Worm (Caenorhabditis elegans): ENCODE data around the gene C24H11.1.

The C24H11.1 gene

ce11 chrIII:11811839-11812238 lies 24.4 kb downstream of the C24H11.1 start:
- TF ChIP-seq ama-1 (optimal IDR thresholded peaks at IDR 0.05) (no peak), nhr-6 (tag; optimal IDR thresholded peaks at IDR 0.05) (no peak), nhr-21 (tag; optimal IDR thresholded peaks at IDR 0.05) (peak; percentile 42), sma-9 (GFP tag; optimal IDR thresholded peaks at IDR 0.05) (peak; percentile 5), sma-9 (tag; optimal IDR thresholded peaks at IDR 0.05) (no peak), fos-1 (tag; optimal IDR thresholded peaks at IDR 0.05) (peak; percentile 6), nhr-25 (tag; optimal IDR thresholded peaks at IDR 0.05) (peak; percentile 56), nhr-129 (tag; optimal IDR thresholded peaks at IDR 0.05) (peak; percentile 40), lsy-2 (tag; optimal IDR thresholded peaks at IDR 0.05) (peak in 1 of 2 experiments; percentile 32), sma-3 (GFP tag; optimal IDR thresholded peaks at IDR 0.05) (peak; percentile 39)

ce11 chrIII:11814653-11815052 lies 27.2 kb downstream of the C24H11.1 start:
- TF ChIP-seq sma-3 (GFP tag; optimal IDR thresholded peaks at IDR 0.05) (peak; percentile 37), unc-62 (GFP tag; optimal IDR thresholded peaks at IDR 0.05) (no peak), ZK546.5 (tag; optimal IDR thresholded peaks at IDR 0.05) (no peak), sem-4 (tag; optimal IDR thresholded peaks at IDR 0.05) (peak; percentile 64), nhr-237 (tag; optimal IDR thresholded peaks at IDR 0.05) (no peak), nhr-11 (tag; optimal IDR thresholded peaks at IDR 0.05) (no peak), egl-27 (tag; optimal IDR thresholded peaks at IDR 0.05) (no peak), sma-9 (GFP tag; optimal IDR thresholded peaks at IDR 0.05) (peak; percentile 45), sma-9 (tag; optimal IDR thresholded peaks at IDR 0.05) (no peak), nhr-6 (tag; optimal IDR thresholded peaks at IDR 0.05) (peak; percentile 22), nhr-25 (tag; optimal IDR thresholded peaks at IDR 0.05) (peak; percentile 39), snpc-4 (tag; optimal IDR thresholded peaks at IDR 0.05) (no peak), blmp-1 (tag; optimal IDR thresholded peaks at IDR 0.05; ENCODE audit: insufficient read depth) (peak; percentile 61)

ce11 chrIII:11816523-11817003 lies 29.1 kb downstream of the C24H11.1 start, which contains the start of gene C18D11.1:
TSS of gene C18D11.1 (plus strand) at chrIII:11816573.
- TF ChIP-seq C34F6.9 (tag; optimal IDR thresholded peaks at IDR 0.05) (no peak), elt-3 (tag; optimal IDR thresholded peaks at IDR 0.05) (no peak), nhr-25 (tag; optimal IDR thresholded peaks at IDR 0.05) (peak; percentile 26), nhr-129 (tag; optimal IDR thresholded peaks at IDR 0.05) (no peak), dmd-4 (tag; optimal IDR thresholded peaks at IDR 0.05) (no peak), nhr-21 (tag; optimal IDR thresholded peaks at IDR 0.05) (no peak)

DNA sequence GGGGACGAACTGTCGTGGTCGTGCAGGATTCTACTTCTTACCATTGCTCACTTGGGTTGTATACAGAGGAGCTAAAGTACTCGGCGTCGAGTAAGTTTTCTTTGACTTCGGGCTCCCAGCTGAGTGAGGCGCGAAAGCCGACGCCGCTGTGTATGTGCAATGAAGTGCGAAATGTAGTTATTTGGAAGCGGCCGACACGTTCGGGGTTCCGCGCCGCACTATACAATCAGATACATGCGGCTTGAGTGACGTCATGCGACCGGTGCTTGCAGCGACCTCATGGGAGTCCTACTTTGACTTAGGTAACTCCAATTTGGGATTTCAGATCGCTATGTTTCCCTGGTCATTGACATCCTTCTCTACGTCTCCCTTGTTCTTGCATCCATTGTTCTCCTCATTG lies 30.4 kb downstream of the C24H11.1 start:
- no peak for TF ChIP-seq nhr-21 (tag; optimal IDR thresholded peaks at IDR 0.05)
- no peak for TF ChIP-seq ztf-1 (GFP tag; conservative IDR thresholded peaks at IDR 0.05)
- no peak for TF ChIP-seq R02D3.7 (tag; optimal IDR thresholded peaks at IDR 0.05)
- TF ChIP-seq snpc-4 (tag; optimal IDR thresholded peaks at IDR 0.05), result peak; percentile 81

ce11 chrIII:11822407-11822806 lies 34.9 kb downstream of the C24H11.1 start, which contains the start of gene maa-1:
TSS of gene maa-1 (minus strand) at chrIII:11822526.
- TF ChIP-seq dmd-4 (tag; optimal IDR thresholded peaks at IDR 0.05) (no peak), C34F6.9 (tag; optimal IDR thresholded peaks at IDR 0.05) (no peak), lin-39 (tag; optimal IDR thresholded peaks at IDR 0.05) (no peak), elt-3 (tag; optimal IDR thresholded peaks at IDR 0.05) (no peak), Y55F3AM.14 (GFP tag; optimal IDR thresholded peaks at IDR 0.05) (no peak), F13H6.1 (tag; optimal IDR thresholded peaks at IDR 0.05) (no peak), gmeb-1 (tag; optimal IDR thresholded peaks at IDR 0.05) (peak; percentile 9), fos-1 (tag; optimal IDR thresholded peaks at IDR 0.05) (peak; percentile 42), egl-27 (tag; optimal IDR thresholded peaks at IDR 0.05) (no peak), ceh-82 (tag; optimal IDR thresholded peaks at IDR 0.05) (no peak), ztf-11 (tag; optimal IDR thresholded peaks at IDR 0.05) (no peak), crh-2 (tag; optimal IDR thresholded peaks at IDR 0.05) (peak; percentile 1), alr-1 (tag; optimal IDR thresholded peaks at IDR 0.05) (no peak), nhr-10 (tag; optimal IDR thresholded peaks at IDR 0.05) (no peak), ztf-1 (GFP tag; conservative IDR thresholded peaks at IDR 0.05) (no peak), unc-62 (GFP tag; optimal IDR thresholded peaks at IDR 0.05) (no peak), zag-1 (tag; optimal IDR thresholded peaks at IDR 0.05) (no peak), snpc-4 (tag; optimal IDR thresholded peaks at IDR 0.05) (no peak), peb-1 (tag; optimal IDR thresholded peaks at IDR 0.05) (no peak), nhr-6 (tag; optimal IDR thresholded peaks at IDR 0.05) (no peak), ama-1 (optimal IDR thresholded peaks at IDR 0.05) (no peak), lin-13 (GFP tag; optimal IDR thresholded peaks at IDR 0.05) (no peak)
